Worm (Caenorhabditis elegans) whole organism, L3 larva: ENCODE results near the gene D1054.1.

Source experiments
- ZK546.5 ChIP-seq: sonication (generic microtip); optimal IDR thresholded peaks from 2 replicates; lab custom pipeline; 2017; ENCODE audit warnings: missing biosample characterization, missing genetic modification characterization
- ceh-28 ChIP-seq: fragments of 150-350 bp; optimal IDR thresholded peaks from 2 replicates; lab custom pipeline; 2014; ENCODE audit warnings: missing biosample characterization, missing genetic modification reagents, missing genetic modification characterization
- ceh-9 ChIP-seq: sonication (generic microtip); optimal IDR thresholded peaks from 2 replicates; lab custom pipeline; 2018; ENCODE audit warnings: missing biosample characterization, missing genetic modification characterization
- daf-12 ChIP-seq: fragments of 150-350 bp; optimal IDR thresholded peaks from 2 replicates; lab custom pipeline; 2014; ENCODE audit warnings: missing biosample characterization, missing genetic modification reagents, missing genetic modification characterization
- egl-5 ChIP-seq: fragments of 150-350 bp; optimal IDR thresholded peaks from 2 replicates; lab custom pipeline; 2017; ENCODE audit warnings: missing biosample characterization, missing genetic modification reagents, missing genetic modification characterization, inconsistent platforms
- elt-1 ChIP-seq: fragments of 150-350 bp; optimal IDR thresholded peaks from 2 replicates; lab custom pipeline; 2014; ENCODE audit warnings: missing biosample characterization, missing genetic modification characterization
- elt-2 ChIP-seq: sonication (generic microtip); optimal IDR thresholded peaks from 2 replicates; lab custom pipeline; 2016; ENCODE audit warnings: missing genetic modification reagents, mild to moderate bottlenecking, missing genetic modification characterization, missing compliant biosample characterization
- elt-3 ChIP-seq, 3 experiments: fragments of 150-350 bp in 1 of 3; sonication (generic microtip) in 2 of 3; optimal IDR thresholded peaks; 2 replicates in 2 of 3; 4 replicates in 1 of 3; lab custom pipeline; 2014 to 2017; ENCODE audit warnings: missing biosample characterization in 3 of 3, missing genetic modification characterization in 3 of 3
- eor-1 ChIP-seq, 2 experiments: fragments of 150-350 bp; optimal IDR thresholded peaks; 2 replicates each; lab custom pipeline; 2014 to 2018; ENCODE audit warnings: missing biosample characterization in 2 of 2, missing genetic modification characterization in 2 of 2
- fkh-2 ChIP-seq: fragments of 150-350 bp; optimal IDR thresholded peaks from 2 replicates; lab custom pipeline; 2014; ENCODE audit warnings: missing biosample characterization, missing genetic modification reagents, missing genetic modification characterization
- fos-1 ChIP-seq: fragments of 150-350 bp; optimal IDR thresholded peaks from 2 replicates; lab custom pipeline; 2014; ENCODE audit warnings: missing biosample characterization, missing genetic modification characterization
- hmg-11 ChIP-seq: sonication (generic microtip); optimal IDR thresholded peaks from 2 replicates; lab custom pipeline; 2016; ENCODE audit warnings: missing genetic modification characterization, missing compliant biosample characterization
- jun-1 ChIP-seq: fragments of 150-350 bp; optimal IDR thresholded peaks from 2 replicates; lab custom pipeline; 2014; ENCODE audit warnings: missing biosample characterization, missing genetic modification reagents, missing genetic modification characterization
- lin-39 ChIP-seq: fragments of 150-350 bp; optimal IDR thresholded peaks from 2 replicates; lab custom pipeline; 2018; ENCODE audit warnings: missing biosample characterization, missing genetic modification reagents, missing genetic modification characterization
- lsy-12 ChIP-seq: sonication (generic microtip); optimal IDR thresholded peaks from 2 replicates; lab custom pipeline; 2016; ENCODE audit warnings: mild to moderate bottlenecking, missing genetic modification characterization, missing compliant biosample characterization
- mdl-1 ChIP-seq: fragments of 150-350 bp; optimal IDR thresholded peaks from 2 replicates; lab custom pipeline; 2014; ENCODE audit warnings: missing biosample characterization, missing genetic modification characterization
- mml-1 ChIP-seq: fragments of 150-350 bp; sonication (generic microtip); optimal IDR thresholded peaks from 3 replicates; lab custom pipeline; 2014; ENCODE audit warnings: missing biosample characterization, missing genetic modification characterization
- nfya-1 ChIP-seq: sonication (generic microtip); optimal IDR thresholded peaks from 2 replicates; lab custom pipeline; 2017; ENCODE audit warnings: missing genetic modification characterization, mild to moderate bottlenecking, missing compliant biosample characterization, antibody characterized with exemption, moderate library complexity; ENCODE audit not compliant: insufficient read depth
- nhr-11 ChIP-seq: fragments of 150-350 bp; optimal IDR thresholded peaks from 2 replicates; lab custom pipeline; 2014; ENCODE audit warnings: missing biosample characterization, missing genetic modification characterization
- nhr-12 ChIP-seq: fragments of 150-350 bp; optimal IDR thresholded peaks from 2 replicates; lab custom pipeline; 2014; ENCODE audit warnings: missing biosample characterization, missing genetic modification characterization
- nhr-23 ChIP-seq: fragments of 150-350 bp; optimal IDR thresholded peaks from 2 replicates; lab custom pipeline; 2014; ENCODE audit warnings: missing biosample characterization, missing genetic modification reagents, missing genetic modification characterization
- nhr-25 ChIP-seq: sonication (generic microtip); optimal IDR thresholded peaks from 2 replicates; lab custom pipeline; 2017; ENCODE audit warnings: missing biosample characterization, missing genetic modification characterization
- nhr-28 ChIP-seq: fragments of 150-350 bp; optimal IDR thresholded peaks from 2 replicates; lab custom pipeline; 2014; ENCODE audit warnings: missing biosample characterization, missing genetic modification characterization
- nhr-43 ChIP-seq: sonication (generic microtip); optimal IDR thresholded peaks from 2 replicates; lab custom pipeline; 2016; ENCODE audit warnings: mild to moderate bottlenecking, missing genetic modification characterization, missing compliant biosample characterization; ENCODE audit not compliant: poor library complexity, severe bottlenecking
- nhr-67 ChIP-seq: fragments of 150-350 bp; optimal IDR thresholded peaks from 2 replicates; lab custom pipeline; 2014; ENCODE audit warnings: missing biosample characterization, missing genetic modification characterization
- nhr-76 ChIP-seq: fragments of 150-350 bp; sonication (generic microtip); optimal IDR thresholded peaks from 5 replicates; lab custom pipeline; 2014; ENCODE audit warnings: missing biosample characterization, missing genetic modification characterization
- nhr-77 ChIP-seq: fragments of 150-350 bp; optimal IDR thresholded peaks from 2 replicates; lab custom pipeline; 2014; ENCODE audit warnings: missing biosample characterization, missing genetic modification characterization
- pha-4 ChIP-seq: fragments of 150-350 bp; optimal IDR thresholded peaks from 2 replicates; lab custom pipeline; 2014; ENCODE audit warnings: missing biosample characterization, missing genetic modification reagents, missing genetic modification characterization
- pqm-1 ChIP-seq: fragments of 150-350 bp; optimal IDR thresholded peaks from 2 replicates; lab custom pipeline; 2017; ENCODE audit warnings: missing biosample characterization, missing genetic modification characterization, inconsistent platforms
- sea-2 ChIP-seq: fragments of 150-350 bp; sonication (generic microtip); optimal IDR thresholded peaks from 4 replicates; lab custom pipeline; 2014; ENCODE audit warnings: missing biosample characterization, missing genetic modification reagents, missing genetic modification characterization
- skn-1 ChIP-seq: fragments of 150-350 bp; optimal IDR thresholded peaks from 2 replicates; lab custom pipeline; 2014; ENCODE audit warnings: missing biosample characterization, missing genetic modification characterization
- snpc-4 ChIP-seq: fragments of 150-350 bp; optimal IDR thresholded peaks from 2 replicates; lab custom pipeline; 2014; ENCODE audit warnings: missing biosample characterization, missing genetic modification characterization
- tbx-2 ChIP-seq: sonication (generic microtip); optimal IDR thresholded peaks from 2 replicates; lab custom pipeline; 2016; ENCODE audit warnings: mild to moderate bottlenecking, missing genetic modification characterization, missing compliant biosample characterization
- unc-39 ChIP-seq: sonication (generic microtip); optimal IDR thresholded peaks from 4 replicates; lab custom pipeline; 2017; ENCODE audit warnings: missing biosample characterization, missing genetic modification characterization
- zag-1 ChIP-seq: fragments of 150-350 bp; optimal IDR thresholded peaks from 2 replicates; lab custom pipeline; 2014; ENCODE audit warnings: missing biosample characterization, missing genetic modification characterization
- ztf-11 ChIP-seq: fragments of 150-350 bp; optimal IDR thresholded peaks from 2 replicates; lab custom pipeline; 2014; ENCODE audit warnings: missing biosample characterization, missing genetic modification characterization

D1054.1 gene

DNA sequence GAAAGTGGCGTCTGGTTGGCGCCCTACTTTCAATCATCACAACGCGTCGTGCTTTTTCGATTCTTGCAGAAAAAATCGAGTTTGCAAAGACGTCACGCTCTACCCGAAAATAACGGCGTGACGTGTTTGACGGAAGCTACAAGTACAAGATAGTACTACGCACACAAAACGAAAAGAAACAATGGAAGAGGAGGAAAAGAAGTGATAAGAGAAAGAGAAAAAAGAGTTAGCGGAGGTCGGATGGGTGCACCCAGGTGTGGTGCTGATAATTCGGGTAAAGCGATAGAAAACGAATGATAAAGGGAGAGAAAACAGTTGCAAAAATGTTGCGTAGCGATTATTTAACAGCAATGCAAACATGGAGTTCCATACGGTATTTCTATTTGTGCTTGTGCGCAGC, 43.3 kb downstream of the D1054.1 start:
- TF ChIP-seq pha-4 (tag; lab: Kevin White, UChicago), result peak; percentile 53
- TF ChIP-seq skn-1 (tag; lab: Kevin White, UChicago), result peak; percentile 10
- TF ChIP-seq mml-1 (tag; lab: Kevin White, UChicago), result no peak
- TF ChIP-seq nhr-76 (tag; lab: Kevin White, UChicago), result no peak
- peak; percentile 41 for TF ChIP-seq jun-1 (tag; lab: Kevin White, UChicago)
- peak; percentile 93 for TF ChIP-seq elt-2 (tag; lab: Kevin White, UChicago)
- TF ChIP-seq unc-39 (tag; lab: Kevin White, UChicago), result no peak
- TF ChIP-seq pqm-1, result peak; percentile 39
- no peak for TF ChIP-seq eor-1 (tag; optimal IDR thresholded peaks at IDR 0.05; lab: Kevin White, UChicago)
- no peak for TF ChIP-seq nhr-67
- TF ChIP-seq sea-2 (GFP tag; lab: Kevin White, UChicago), result no peak

- TF ChIP-seq nhr-25 (tag; lab: Kevin White, UChicago) (no peak), zag-1 (tag; lab: Kevin White, UChicago) (no peak), tbx-2 (tag; lab: Kevin White, UChicago) (no peak), egl-5 (tag; lab: Kevin White, UChicago) (no peak)
- TF ChIP-seq, all 47 proteins: peak for 0
Measured at ce11 chrV:10725424-10725951, 44.5 kb downstream of the D1054.1 start.

- TF ChIP-seq egl-5 (tag; lab: Kevin White, UChicago) (peak; percentile 36), nhr-67 (no peak), nhr-28 (tag; lab: Kevin White, UChicago) (no peak), pqm-1 (no peak), pha-4 (tag; lab: Kevin White, UChicago) (peak; percentile 70), fkh-2 (no peak)
Measured at ce11 chrV:10724472-10724871, 45.5 kb downstream of the D1054.1 start.

ce11 chrV:10723583-10723982, 46.4 kb downstream of the D1054.1 start:
- TF ChIP-seq jun-1 (tag; lab: Kevin White, UChicago) (no peak), elt-3 (tag; optimal IDR thresholded peaks at IDR 0.05; lab: Kevin White, UChicago) (no peak), fos-1 (tag; lab: Kevin White, UChicago) (no peak), pha-4 (tag; lab: Kevin White, UChicago) (no peak), eor-1 (tag; optimal IDR thresholded peaks at IDR 0.05; lab: Kevin White, UChicago) (no peak), ceh-28 (tag; lab: Kevin White, UChicago) (no peak), nfya-1 (tag; lab: Kevin White, UChicago) (no peak), elt-1 (no peak), lsy-12 (tag; lab: Kevin White, UChicago) (no peak), zag-1 (tag; lab: Kevin White, UChicago) (no peak), nhr-11 (tag; lab: Kevin White, UChicago) (no peak), lin-39 (tag; lab: Kevin White, UChicago) (no peak), snpc-4 (no peak), skn-1 (tag; lab: Kevin White, UChicago) (no peak), daf-12 (no peak), mml-1 (tag; lab: Kevin White, UChicago) (no peak), nhr-12 (no peak), ztf-11 (no peak), egl-5 (tag; lab: Kevin White, UChicago) (no peak), mdl-1 (tag; lab: Kevin White, UChicago) (no peak)
- TF ChIP-seq, all 47 proteins: peak for 0

DNA sequence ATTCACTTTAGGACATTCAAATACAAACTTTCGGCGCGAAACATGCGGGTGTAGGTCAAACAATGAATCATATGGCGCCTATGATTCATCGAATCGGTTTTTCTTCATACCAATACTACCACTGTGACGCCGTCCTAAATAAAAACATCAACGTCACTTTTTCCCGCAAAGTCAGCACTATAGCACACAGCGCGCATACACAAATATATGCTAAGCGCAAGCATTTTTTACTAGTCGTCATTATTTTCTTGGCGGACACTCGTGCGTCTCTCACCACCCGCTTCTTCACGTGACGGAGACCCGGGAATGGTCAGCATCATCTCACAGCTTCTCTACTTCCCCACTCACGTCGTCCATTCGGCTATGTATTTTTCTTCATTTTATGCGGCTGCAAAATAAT, 46.8 kb downstream of the D1054.1 start:
- no peak for TF ChIP-seq nhr-25 (tag; lab: Kevin White, UChicago)
- no peak for TF ChIP-seq ZK546.5 (tag; lab: Kevin White, UChicago)
- TF ChIP-seq snpc-4, result no peak
- TF ChIP-seq nhr-12, result no peak
- peak; percentile 28 for TF ChIP-seq nfya-1 (tag; lab: Kevin White, UChicago)
- no peak for TF ChIP-seq daf-12
- TF ChIP-seq pqm-1, result no peak
- peak; percentile 42 for TF ChIP-seq lin-39 (tag; lab: Kevin White, UChicago)
- peak; percentile 48 for TF ChIP-seq pha-4 (tag; lab: Kevin White, UChicago)

ce11 chrV:10722595-10722994, 47.4 kb downstream of the D1054.1 start:
- TF ChIP-seq elt-2 (tag; lab: Kevin White, UChicago), result no peak
- TF ChIP-seq nhr-23 (tag; lab: Kevin White, UChicago), result no peak
- no peak for TF ChIP-seq jun-1 (tag; lab: Kevin White, UChicago)
- no peak for TF ChIP-seq daf-12
- TF ChIP-seq hmg-11, result peak; percentile 5
- peak; percentile 51 for TF ChIP-seq nhr-25 (tag; lab: Kevin White, UChicago)
- TF ChIP-seq nhr-77 (tag; lab: Kevin White, UChicago), result no peak
- TF ChIP-seq pqm-1, result no peak
- TF ChIP-seq nhr-28 (tag; lab: Kevin White, UChicago), result no peak
- TF ChIP-seq nhr-43 (tag; lab: Kevin White, UChicago), result peak; percentile 70
- TF ChIP-seq ztf-11, result no peak
- no peak for TF ChIP-seq tbx-2 (tag; lab: Kevin White, UChicago)
- no peak for TF ChIP-seq nhr-76 (tag; lab: Kevin White, UChicago)
- no peak for TF ChIP-seq ceh-9 (tag; lab: Kevin White, UChicago)
- peak; percentile 70 for TF ChIP-seq pha-4 (tag; lab: Kevin White, UChicago)
- TF ChIP-seq elt-1, result no peak
